Fruit fly (Drosophila melanogaster): ENCODE data around the gene gpp.

dm6 chr3R:6401522-6401844 lies 5.2 kb upstream of the gpp start:
- no peak for TF ChIP-seq D1 (tag; optimal IDR thresholded peaks at IDR 0.05)
- no peak for TF ChIP-seq CG17806 (tag; optimal IDR thresholded peaks at IDR 0.05)
- TF ChIP-seq CG4496 (GFP tag; IDR thresholded peaks at IDR 0.05): no peak
- TF ChIP-seq CG34367 (tag; optimal IDR thresholded peaks at IDR 0.05): no peak
- TF ChIP-seq CG10348 (GFP tag; IDR thresholded peaks at IDR 0.05): no peak
- no peak for TF ChIP-seq gl (tag; optimal IDR thresholded peaks at IDR 0.05)
- TF ChIP-seq rn (GFP tag; IDR thresholded peaks at IDR 0.05): no peak
- TF ChIP-seq Pif1B (GFP tag; optimal IDR thresholded peaks at IDR 0.05): no peak
- TF ChIP-seq CG15710 (tag; optimal IDR thresholded peaks at IDR 0.05): no peak
- TF ChIP-seq Pif1A (GFP tag; optimal IDR thresholded peaks at IDR 0.05): no peak
- TF ChIP-seq CG8301 (tag; optimal IDR thresholded peaks at IDR 0.05): no peak
- no peak for TF ChIP-seq CG12605 (GFP tag; IDR thresholded peaks at IDR 0.05)
- no peak for TF ChIP-seq EcR (GFP tag; optimal IDR thresholded peaks at IDR 0.05)
- TF ChIP-seq CG32121 (GFP tag; IDR thresholded peaks at IDR 0.05): no peak
